Fruit fly (Drosophila melanogaster) whole organism, embryonic: ENCODE data around the gene CG8419.

Experiments used
- Asciz ChIP-seq: fragments of 200-800 bp; sonication (Bioruptor generic); optimal IDR thresholded peaks from 2 replicates; lab custom pipeline; 2017; ENCODE audit warnings: missing biosample characterization, mild to moderate bottlenecking, missing genetic modification characterization, missing genetic modification reagents
- Atf6 ChIP-seq: fragments of 200-800 bp; sonication (Bioruptor generic); IDR thresholded peaks from 2 replicates; pipeline ENCODE4 v1.3.6; 2022; ENCODE audit warnings: missing biosample characterization, missing genetic modification characterization
- B-H1 ChIP-seq: fragments of 200-800 bp; sonication (Bioruptor generic); IDR thresholded peaks from 3 replicates; pipeline ENCODE4 v1.3.6; 2022; ENCODE audit warnings: missing biosample characterization, missing genetic modification characterization
- CG12104 ChIP-seq: fragments of 200-800 bp; sonication (Bioruptor generic); optimal IDR thresholded peaks from 3 replicates; lab custom pipeline; 2016; ENCODE audit warnings: missing biosample characterization, missing genetic modification characterization
- CG12299 ChIP-seq: fragments of 200-800 bp; sonication (Bioruptor generic); optimal IDR thresholded peaks from 2 replicates; lab custom pipeline; 2018; ENCODE audit warnings: missing biosample characterization, mild to moderate bottlenecking, missing genetic modification characterization
- CG13424 ChIP-seq: fragments of 200-800 bp; sonication (Bioruptor generic); optimal IDR thresholded peaks from 2 replicates; lab custom pipeline; 2019; ENCODE audit warnings: missing biosample characterization, mild to moderate bottlenecking, missing genetic modification characterization, moderate library complexity
- CG14965 ChIP-seq: fragments of 200-800 bp; sonication (Bioruptor generic); optimal IDR thresholded peaks from 2 replicates; lab custom pipeline; 2016; ENCODE audit warnings: missing biosample characterization, missing genetic modification characterization, borderline replicate concordance
- CG1603 ChIP-seq: fragments of 200-800 bp; sonication (Bioruptor generic); optimal IDR thresholded peaks from 2 replicates; lab custom pipeline; 2019; ENCODE audit warnings: missing biosample characterization, mild to moderate bottlenecking, missing genetic modification characterization, moderate library complexity
- CG17612 ChIP-seq: fragments of 200-800 bp; sonication (Bioruptor generic); IDR thresholded peaks from 2 replicates; pipeline ENCODE4 v1.3.6; 2022; ENCODE audit warnings: missing biosample characterization, missing genetic modification characterization
- CG17829 ChIP-seq: fragments of 200-800 bp; optimal IDR thresholded peaks from 2 replicates; lab custom pipeline; 2019; ENCODE audit warnings: missing biosample characterization, mild to moderate bottlenecking, missing genetic modification characterization, moderate library complexity
- CG18764 ChIP-seq: fragments of 200-800 bp; sonication (Bioruptor generic); optimal IDR thresholded peaks from 3 replicates; lab custom pipeline; 2016; ENCODE audit warnings: missing biosample characterization, missing genetic modification characterization
- CG2202 ChIP-seq: fragments of 200-800 bp; sonication (Bioruptor generic); optimal IDR thresholded peaks from 2 replicates; lab custom pipeline; 2018; ENCODE audit warnings: missing biosample characterization, mild to moderate bottlenecking, missing genetic modification characterization
- CG4820 ChIP-seq: fragments of 200-800 bp; sonication (Bioruptor generic); optimal IDR thresholded peaks from 3 replicates; lab custom pipeline; 2016; ENCODE audit warnings: missing biosample characterization, missing genetic modification characterization
- CG5245 ChIP-seq: fragments of 200-800 bp; sonication (Bioruptor generic); optimal IDR thresholded peaks from 3 replicates; lab custom pipeline; 2016; ENCODE audit warnings: missing biosample characterization, missing genetic modification characterization
- CG6813 ChIP-seq: fragments of 200-800 bp; sonication (Bioruptor generic); optimal IDR thresholded peaks from 2 replicates; lab custom pipeline; 2017; ENCODE audit warnings: missing biosample characterization, missing genetic modification characterization, mild to moderate bottlenecking, moderate library complexity, missing genetic modification reagents
- CG8924 ChIP-seq: fragments of 200-800 bp; optimal IDR thresholded peaks from 3 replicates; lab custom pipeline; 2019; ENCODE audit warnings: missing biosample characterization, mild to moderate bottlenecking, missing genetic modification characterization, moderate library complexity
- CG9727 ChIP-seq: fragments of 200-800 bp; sonication (Bioruptor generic); optimal IDR thresholded peaks from 3 replicates; lab custom pipeline; 2017; ENCODE audit warnings: missing biosample characterization, mild to moderate bottlenecking, missing genetic modification characterization
- CG9876 ChIP-seq: fragments of 200-800 bp; sonication (Bioruptor generic); optimal IDR thresholded peaks from 2 replicates; lab custom pipeline; 2016; ENCODE audit warnings: missing biosample characterization, missing genetic modification characterization
- CTCF ChIP-seq: fragments of 200-800 bp; sonication (Bioruptor generic); optimal IDR thresholded peaks from 2 replicates; lab custom pipeline; 2017; ENCODE audit warnings: missing biosample characterization, mild to moderate bottlenecking, missing genetic modification characterization, moderate library complexity
- CkIIα-i1 ChIP-seq: fragments of 200-800 bp; sonication (Bioruptor generic); IDR thresholded peaks from 2 replicates; pipeline ENCODE4 v1.3.6; 2022; ENCODE audit warnings: missing biosample characterization, missing genetic modification characterization
- D19B ChIP-seq: fragments of 200-800 bp; sonication (Bioruptor generic); optimal IDR thresholded peaks from 2 replicates; lab custom pipeline; 2017; ENCODE audit warnings: missing biosample characterization, mild to moderate bottlenecking, missing genetic modification characterization
- Dad ChIP-seq: fragments of 200-800 bp; sonication (Bioruptor generic); optimal IDR thresholded peaks from 3 replicates; lab custom pipeline; 2016; ENCODE audit warnings: missing biosample characterization, missing genetic modification characterization
- Dek ChIP-seq: fragments of 200-800 bp; sonication (Bioruptor generic); optimal IDR thresholded peaks from 3 replicates; lab custom pipeline; 2019; ENCODE audit warnings: missing biosample characterization, mild to moderate bottlenecking, missing genetic modification characterization, moderate library complexity
- Dip2 ChIP-seq: fragments of 200-800 bp; sonication (Bioruptor generic); IDR thresholded peaks from 2 replicates; pipeline ENCODE4 v1.3.6; 2022; ENCODE audit warnings: missing biosample characterization, missing genetic modification characterization
- HLH54F ChIP-seq: fragments of 200-800 bp; sonication (Bioruptor generic); optimal IDR thresholded peaks from 3 replicates; lab custom pipeline; 2016; ENCODE audit warnings: missing biosample characterization, missing genetic modification characterization
- Jarid2 ChIP-seq: fragments of 200-800 bp; sonication (Bioruptor generic); optimal IDR thresholded peaks from 3 replicates; lab custom pipeline; 2017; ENCODE audit warnings: mild to moderate bottlenecking, missing biosample characterization, missing genetic modification reagents, missing genetic modification characterization
- MESR4 ChIP-seq: fragments of 200-800 bp; sonication (Bioruptor generic); optimal IDR thresholded peaks from 2 replicates; lab custom pipeline; 2018; ENCODE audit warnings: missing biosample characterization, mild to moderate bottlenecking, missing genetic modification characterization, moderate library complexity
- Myb ChIP-seq: fragments of 200-800 bp; sonication (Bioruptor generic); optimal IDR thresholded peaks from 2 replicates; lab custom pipeline; 2016; ENCODE audit warnings: missing biosample characterization, missing genetic modification characterization
- Oaz ChIP-seq: fragments of 200-800 bp; sonication (Bioruptor generic); IDR thresholded peaks from 2 replicates; pipeline ENCODE4 v1.3.6; 2022; ENCODE audit warnings: missing biosample characterization, missing genetic modification characterization
- Rfx ChIP-seq: fragments of 200-800 bp; sonication (Bioruptor generic); IDR thresholded peaks from 2 replicates; pipeline ENCODE4 v1.3.6; 2022; ENCODE audit warnings: missing biosample characterization, missing genetic modification characterization
- Taf1 ChIP-seq: fragments of 200-800 bp; sonication (Bioruptor generic); IDR thresholded peaks from 2 replicates; pipeline ENCODE4 v1.3.6; 2022; ENCODE audit warnings: missing biosample characterization, missing genetic modification characterization
- Usf ChIP-seq: fragments of 200-800 bp; sonication (Bioruptor generic); optimal IDR thresholded peaks from 2 replicates; lab custom pipeline; 2017; ENCODE audit warnings: missing genotype, missing biosample characterization, missing genetic modification characterization
- Vsx1 ChIP-seq: fragments of 200-800 bp; sonication (Bioruptor generic); optimal IDR thresholded peaks from 2 replicates; lab custom pipeline; 2017; ENCODE audit warnings: missing biosample characterization, mild to moderate bottlenecking, missing genetic modification characterization, missing genetic modification reagents
- ab ChIP-seq: fragments of 200-800 bp; sonication (Bioruptor generic); optimal IDR thresholded peaks from 2 replicates; lab custom pipeline; 2016; ENCODE audit warnings: missing biosample characterization, missing genetic modification characterization
- ato ChIP-seq: fragments of 200-800 bp; sonication (Bioruptor generic); IDR thresholded peaks from 2 replicates; pipeline ENCODE4 v1.3.6; 2022; ENCODE audit warnings: missing biosample characterization, missing genetic modification characterization; ENCODE audit not compliant: partially characterized antibody
- az2 ChIP-seq: fragments of 200-800 bp; sonication (Bioruptor generic); optimal IDR thresholded peaks from 3 replicates; lab custom pipeline; 2016; ENCODE audit warnings: missing biosample characterization, missing genetic modification characterization
- ewg ChIP-seq: fragments of 200-800 bp; sonication (Bioruptor generic); optimal IDR thresholded peaks from 3 replicates; lab custom pipeline; 2017; ENCODE audit warnings: mild to moderate bottlenecking, missing biosample characterization, missing genetic modification reagents, missing genetic modification characterization
- gsb-n ChIP-seq: fragments of 200-800 bp; sonication (Bioruptor generic); optimal IDR thresholded peaks from 3 replicates; lab custom pipeline; 2018; ENCODE audit warnings: missing biosample characterization, mild to moderate bottlenecking, missing genetic modification characterization
- h ChIP-seq: fragments of >200 bp; optimal IDR thresholded peaks from 2 replicates; lab custom pipeline; 2017
- hbn ChIP-seq: fragments of 200-800 bp; sonication (Bioruptor generic); IDR thresholded peaks from 2 replicates; pipeline ENCODE4 v1.3.6; 2022; ENCODE audit warnings: missing biosample characterization, missing genetic modification characterization; ENCODE audit not compliant: partially characterized antibody
- jumu ChIP-seq: fragments of 200-800 bp; sonication (Bioruptor generic); optimal IDR thresholded peaks from 3 replicates; lab custom pipeline; 2016; ENCODE audit warnings: missing biosample characterization, missing genetic modification characterization
- lilli ChIP-seq: fragments of 200-800 bp; sonication (Bioruptor generic); optimal IDR thresholded peaks from 3 replicates; lab custom pipeline; 2016; ENCODE audit warnings: missing biosample characterization, missing genetic modification characterization
- pb ChIP-seq: fragments of 200-800 bp; sonication (Bioruptor generic); optimal IDR thresholded peaks from 3 replicates; lab custom pipeline; 2016; ENCODE audit warnings: missing biosample characterization, missing genetic modification characterization
- pnt ChIP-seq: fragments of 200-800 bp; sonication (Bioruptor generic); optimal IDR thresholded peaks from 3 replicates; lab custom pipeline; 2016; ENCODE audit warnings: missing biosample characterization, missing genetic modification characterization
- pzg ChIP-seq: fragments of 200-800 bp; sonication (Bioruptor generic); optimal IDR thresholded peaks from 3 replicates; lab custom pipeline; 2018; ENCODE audit warnings: missing biosample characterization, mild to moderate bottlenecking, missing genetic modification characterization, moderate library complexity
- repo ChIP-seq: fragments of 200-800 bp; sonication (Bioruptor generic); optimal IDR thresholded peaks from 2 replicates; lab custom pipeline; 2016; ENCODE audit warnings: missing biosample characterization, missing genetic modification characterization
- tna ChIP-seq: fragments of 200-800 bp; sonication (Bioruptor generic); IDR thresholded peaks from 2 replicates; pipeline ENCODE4 v1.3.6; 2022; ENCODE audit warnings: missing biosample characterization, missing genetic modification characterization; ENCODE audit not compliant: partially characterized antibody
- trem ChIP-seq: fragments of 200-800 bp; optimal IDR thresholded peaks from 3 replicates; lab custom pipeline; 2019; ENCODE audit warnings: missing biosample characterization, mild to moderate bottlenecking, missing genetic modification characterization, moderate library complexity
- unpg ChIP-seq: fragments of 200-800 bp; sonication (Bioruptor generic); optimal IDR thresholded peaks from 3 replicates; lab custom pipeline; 2018; ENCODE audit warnings: missing biosample characterization, mild to moderate bottlenecking, missing genetic modification characterization, moderate library complexity
- usp ChIP-seq: fragments of >200 bp; optimal IDR thresholded peaks from 2 replicates; lab custom pipeline; 2017; ENCODE audit warnings: missing biosample characterization, missing genetic modification characterization
- vnd ChIP-seq: fragments of 200-800 bp; sonication (Bioruptor generic); IDR thresholded peaks from 3 replicates; pipeline ENCODE4 v1.3.6; 2022; ENCODE audit warnings: missing biosample characterization, missing genetic modification characterization; ENCODE audit not compliant: partially characterized antibody
- zen2 ChIP-seq: fragments of 200-800 bp; sonication (Bioruptor generic); IDR thresholded peaks from 3 replicates; pipeline ENCODE4 v1.3.6; 2022; ENCODE audit warnings: missing biosample characterization, missing genetic modification characterization; ENCODE audit not compliant: partially characterized antibody

The CG8419 gene

dm6 chr2L:8156682-8157081, 49.3 kb upstream of the CG8419 start (continued):
- TF ChIP-seq Dek: peak; percentile 21
- no peak for TF ChIP-seq usp (GFP tag; lab: Kevin White, UChicago)
- peak; percentile 62 for TF ChIP-seq az2 (GFP tag; lab: Kevin White, UChicago)
- peak; percentile 45 for TF ChIP-seq CG5245 (GFP tag; lab: Kevin White, UChicago)
- peak; percentile 82 for TF ChIP-seq jumu (GFP tag; lab: Kevin White, UChicago)
- TF ChIP-seq Myb (GFP tag; lab: Kevin White, UChicago): peak; percentile 47
- peak; percentile 74 for TF ChIP-seq unpg
- no peak for TF ChIP-seq vnd (GFP tag; lab: Robert Waterston, UW)
- TF ChIP-seq HLH54F (GFP tag; lab: Kevin White, UChicago): peak; percentile 76
- peak; percentile 37 for TF ChIP-seq pb (GFP tag; lab: Kevin White, UChicago)
- no peak for TF ChIP-seq gsb-n
- peak; percentile 64 for TF ChIP-seq CG4820
- TF ChIP-seq B-H1 (GFP tag; lab: Robert Waterston, UW): peak; percentile 60; the same call in 1 of the 3 replicates
- peak; percentile 36 for TF ChIP-seq CG12104 (GFP tag; lab: Kevin White, UChicago)
- TF ChIP-seq CG13424 (tag; lab: Kevin White, UChicago): peak; percentile 79
- peak; percentile 0 for TF ChIP-seq CTCF (GFP tag; lab: Kevin White, UChicago)
- TF ChIP-seq CG6813 (GFP tag; lab: Kevin White, UChicago): no peak
- TF ChIP-seq CkIIα-i1 (GFP tag; lab: Robert Waterston, UW): no peak
- TF ChIP-seq Oaz (GFP tag; lab: Robert Waterston, UW): no peak
- TF ChIP-seq Vsx1 (GFP tag; lab: Kevin White, UChicago): peak; percentile 42
- no peak for TF ChIP-seq Usf (GFP tag; lab: Kevin White, UChicago)
- TF ChIP-seq h: no peak
- 0 out of 2 replicates have a peak, but pooled peaks have one; percentile 39 for TF ChIP-seq Atf6
- TF ChIP-seq ab (GFP tag; lab: Kevin White, UChicago): peak; percentile 50
- peak; percentile 6 for TF ChIP-seq Jarid2 (GFP tag; lab: Kevin White, UChicago)
- TF ChIP-seq CG2202 (tag; lab: Kevin White, UChicago): no peak
- no peak for TF ChIP-seq CG17612 (GFP tag; lab: Robert Waterston, UW)
- peak; percentile 76 for TF ChIP-seq pzg (GFP tag; lab: Kevin White, UChicago)
- TF ChIP-seq MESR4 (GFP tag; lab: Kevin White, UChicago): peak; percentile 37
- TF ChIP-seq Dip2 (GFP tag; lab: Robert Waterston, UW): no peak
- TF ChIP-seq CG9727 (GFP tag; lab: Kevin White, UChicago): peak; percentile 70
- TF ChIP-seq CG14965: peak; percentile 4
- peak; percentile 63 for TF ChIP-seq trem (tag; lab: Kevin White, UChicago)
- peak; percentile 59 for TF ChIP-seq CG18764 (GFP tag; lab: Kevin White, UChicago)
- TF ChIP-seq hbn: no peak
- peak; percentile 37 for TF ChIP-seq D19B (GFP tag; lab: Kevin White, UChicago)
- TF ChIP-seq Taf1: peak; percentile 83
- TF ChIP-seq CG12299 (tag; lab: Kevin White, UChicago): peak; percentile 60
- peak; percentile 79 for TF ChIP-seq Rfx
- peak; percentile 61 for TF ChIP-seq CG17829 (tag; lab: Kevin White, UChicago)
- TF ChIP-seq ewg (GFP tag; lab: Kevin White, UChicago): peak; percentile 99
- TF ChIP-seq tna: no peak
- TF ChIP-seq CG1603: peak; percentile 74
- peak; percentile 73 for TF ChIP-seq Dad
- peak; percentile 69 for TF ChIP-seq CG8924
- no peak for TF ChIP-seq ato
- TF ChIP-seq lilli (GFP tag; lab: Kevin White, UChicago): peak; percentile 89
- TF ChIP-seq CG9876 (GFP tag; lab: Kevin White, UChicago): peak; percentile 41
- peak; percentile 77 for TF ChIP-seq repo (GFP tag; lab: Kevin White, UChicago)
- TF ChIP-seq Asciz (GFP tag; lab: Kevin White, UChicago): peak; percentile 40
- TF ChIP-seq pnt (GFP tag; lab: Kevin White, UChicago): peak; percentile 65
- TF ChIP-seq zen2 (GFP tag; lab: Robert Waterston, UW): no peak
